Worm (Caenorhabditis elegans) whole organism, young adult: ENCODE data around the gene msi-1.
A peak's percentile ranks its signal among the peaks of the same experiment; 100 is the strongest.

Source experiments
- B0336.3 ChIP-seq: fragments of 200-800 bp; sonication (Bioruptor generic); IDR thresholded peaks from 2 replicates; pipeline ENCODE4 v1.3.6; 2022; ENCODE audit warnings: missing genetic modification characterization, missing compliant biosample characterization
- D2030.7 ChIP-seq: fragments of 200-800 bp; sonication (Bioruptor generic); IDR thresholded peaks from 2 replicates; pipeline ENCODE4 v1.3.6; 2022; ENCODE audit warnings: missing genetic modification reagents, missing genetic modification characterization, missing compliant biosample characterization
- F39B2.1 ChIP-seq: fragments of 200-800 bp; sonication (Bioruptor generic); IDR thresholded peaks from 2 replicates; pipeline ENCODE4 v1.3.6; 2022; ENCODE audit warnings: missing genetic modification reagents, missing genetic modification characterization, missing compliant biosample characterization
- F49E8.2 ChIP-seq: sonication (generic microtip); optimal IDR thresholded peaks from 3 replicates; lab custom pipeline; 2017; ENCODE audit warnings: missing genetic modification characterization, mild to moderate bottlenecking, missing compliant biosample characterization, antibody characterized with exemption, moderate library complexity; ENCODE audit not compliant: insufficient read depth
- Y53F4B.3 ChIP-seq: fragments of 200-800 bp; sonication (Bioruptor generic); IDR thresholded peaks from 2 replicates; pipeline ENCODE4 v1.3.6; 2022; ENCODE audit warnings: missing genetic modification reagents, missing genetic modification characterization, missing compliant biosample characterization
- Y95B8A.8 ChIP-seq: fragments of 200-800 bp; sonication (Bioruptor generic); IDR thresholded peaks from 2 replicates; pipeline ENCODE4 v1.3.6; 2022; ENCODE audit warnings: missing genetic modification reagents, missing genetic modification characterization, missing compliant biosample characterization
- ZK185.1 ChIP-seq: sonication (generic microtip); optimal IDR thresholded peaks from 2 replicates; lab custom pipeline; 2016; ENCODE audit warnings: mild to moderate bottlenecking, missing genetic modification characterization, missing compliant biosample characterization; ENCODE audit not compliant: poor library complexity, severe bottlenecking
- ama-1 ChIP-seq, 3 experiments: fragments of 150-350 bp in 1 of 3; sonication (generic microtip) in 2 of 3; optimal IDR thresholded peaks; 2 replicates each; lab custom pipeline; 2014 to 2018; ENCODE audit warnings: missing biosample characterization in 2 of 3, missing genetic modification characterization in 2 of 3, missing genetic modification reagents in 2 of 3
- atf-7 ChIP-seq: sonication (generic microtip); optimal IDR thresholded peaks from 2 replicates; lab custom pipeline; 2017; ENCODE audit warnings: mild to moderate bottlenecking, missing genetic modification characterization, missing compliant biosample characterization
- attf-3 ChIP-seq: fragments of 200-800 bp; sonication (Bioruptor generic); conservative IDR thresholded peaks from 2 replicates; pipeline ENCODE4 v1.3.6; 2022; ENCODE audit warnings: missing genetic modification reagents, missing genetic modification characterization, missing compliant biosample characterization
- attf-5 ChIP-seq: fragments of 200-800 bp; sonication (Bioruptor generic); optimal IDR thresholded peaks from 2 replicates; lab custom pipeline; 2018; ENCODE audit warnings: mild to moderate bottlenecking, missing genetic modification characterization, missing compliant biosample characterization
- attf-6 ChIP-seq: fragments of 200-800 bp; sonication (Bioruptor generic); IDR thresholded peaks from 2 replicates; pipeline ENCODE4 v1.3.6; 2022; ENCODE audit warnings: missing genetic modification reagents, missing genetic modification characterization, missing compliant biosample characterization
- cebp-1 ChIP-seq, 2 experiments: fragments of 200-800 bp in 1 of 2; sonication (Bioruptor generic) in 1 of 2; sonication (generic microtip) in 1 of 2; IDR thresholded peaks in 1 of 2; optimal IDR thresholded peaks in 1 of 2; 2 replicates each; pipeline versions ENCODE4 v1.3.6 to Lab custom; 2017 to 2022; ENCODE audit warnings: missing compliant biosample characterization in 2 of 2, missing genetic modification characterization in 2 of 2, mild to moderate bottlenecking in 1 of 2, missing genetic modification reagents in 1 of 2, moderate library complexity in 1 of 2
- ceh-100 ChIP-seq: fragments of 200-800 bp; sonication (Bioruptor generic); IDR thresholded peaks from 2 replicates; pipeline ENCODE4 v1.3.6; 2022; ENCODE audit warnings: missing genetic modification reagents, missing genetic modification characterization, missing compliant biosample characterization
- ceh-27 ChIP-seq: fragments of 200-800 bp; sonication (Bioruptor generic); optimal IDR thresholded peaks from 2 replicates; lab custom pipeline; 2018; ENCODE audit warnings: mild to moderate bottlenecking, missing genetic modification characterization, moderate library complexity, missing compliant biosample characterization
- ceh-40 ChIP-seq: fragments of 200-800 bp; sonication (Bioruptor generic); IDR thresholded peaks from 2 replicates; pipeline ENCODE4 v1.3.6; 2022; ENCODE audit warnings: missing genetic modification characterization, missing compliant biosample characterization
- ceh-58 ChIP-seq: fragments of 200-800 bp; sonication (Bioruptor generic); IDR thresholded peaks from 2 replicates; pipeline ENCODE4 v1.3.6; 2022; ENCODE audit warnings: missing genetic modification characterization, missing compliant biosample characterization
- chd-7 ChIP-seq: sonication (generic microtip); optimal IDR thresholded peaks from 2 replicates; lab custom pipeline; 2016; ENCODE audit warnings: mild to moderate bottlenecking, missing genetic modification characterization, moderate library complexity, missing compliant biosample characterization
- egl-18 ChIP-seq: fragments of 200-800 bp; sonication (Bioruptor generic); IDR thresholded peaks from 2 replicates; pipeline ENCODE4 v1.3.6; 2022; ENCODE audit warnings: missing genetic modification reagents, missing genetic modification characterization, missing compliant biosample characterization
- ekl-4 ChIP-seq: fragments of 200-800 bp; sonication (Bioruptor generic); IDR thresholded peaks from 2 replicates; pipeline ENCODE4 v1.3.6; 2022; ENCODE audit warnings: missing genetic modification reagents, missing genetic modification characterization, missing compliant biosample characterization
- fkh-3 ChIP-seq: sonication (generic microtip); optimal IDR thresholded peaks from 2 replicates; lab custom pipeline; 2016; ENCODE audit warnings: mild to moderate bottlenecking, missing genetic modification characterization, missing compliant biosample characterization
- hlh-26 ChIP-seq: fragments of 200-800 bp; sonication (Bioruptor generic); conservative IDR thresholded peaks from 2 replicates; pipeline ENCODE4 v1.3.6; 2022; ENCODE audit warnings: missing genetic modification reagents, missing genetic modification characterization, missing compliant biosample characterization
- hmg-20 ChIP-seq: fragments of 200-800 bp; sonication (Bioruptor generic); IDR thresholded peaks from 2 replicates; pipeline ENCODE4 v1.3.6; 2022; ENCODE audit warnings: missing genetic modification reagents, missing genetic modification characterization, missing compliant biosample characterization
- let-607 ChIP-seq, 2 experiments: fragments of 200-800 bp in 1 of 2; sonication (Bioruptor generic) in 1 of 2; sonication (generic microtip) in 1 of 2; optimal IDR thresholded peaks; 2 replicates each; lab custom pipeline; 2016 to 2018; ENCODE audit warnings: mild to moderate bottlenecking in 2 of 2, missing compliant biosample characterization in 2 of 2, missing genetic modification characterization in 2 of 2, moderate library complexity in 2 of 2, missing genotype in 1 of 2
- lin-40 ChIP-seq: sonication (generic microtip); optimal IDR thresholded peaks from 2 replicates; lab custom pipeline; 2016; ENCODE audit warnings: missing genetic modification characterization, mild to moderate bottlenecking, missing compliant biosample characterization, missing genotype, missing genetic modification reagents
- lin-54 ChIP-seq: fragments of 200-800 bp; sonication (Bioruptor generic); optimal IDR thresholded peaks from 2 replicates; lab custom pipeline; 2018; ENCODE audit warnings: mild to moderate bottlenecking, missing genetic modification characterization, missing compliant biosample characterization
- lir-1 ChIP-seq: fragments of 200-800 bp; sonication (Bioruptor generic); conservative IDR thresholded peaks from 2 replicates; pipeline ENCODE4 v1.3.6; 2022; ENCODE audit warnings: missing genetic modification reagents, missing genetic modification characterization, missing compliant biosample characterization
- lsl-1 ChIP-seq: fragments of 200-800 bp; sonication (Bioruptor generic); optimal IDR thresholded peaks from 2 replicates; lab custom pipeline; 2018; ENCODE audit warnings: mild to moderate bottlenecking, missing genetic modification characterization, moderate library complexity, missing compliant biosample characterization
- lsy-27 ChIP-seq: sonication (generic microtip); optimal IDR thresholded peaks from 2 replicates; lab custom pipeline; 2017; ENCODE audit warnings: missing genetic modification characterization, mild to moderate bottlenecking, missing compliant biosample characterization, antibody characterized with exemption, missing genotype, borderline replicate concordance; ENCODE audit not compliant: insufficient read depth
- madf-3 ChIP-seq: fragments of 200-800 bp; sonication (Bioruptor generic); IDR thresholded peaks from 2 replicates; pipeline ENCODE4 v1.3.6; 2022; ENCODE audit warnings: missing genetic modification reagents, missing genetic modification characterization, missing compliant biosample characterization
- nhr-80 ChIP-seq: sonication (generic microtip); optimal IDR thresholded peaks from 2 replicates; lab custom pipeline; 2016; ENCODE audit warnings: missing genetic modification characterization, missing compliant biosample characterization
- nhr-90 ChIP-seq: sonication (generic microtip); optimal IDR thresholded peaks from 2 replicates; lab custom pipeline; 2016; ENCODE audit warnings: missing genotype, mild to moderate bottlenecking, missing genetic modification characterization, missing compliant biosample characterization
- rcor-1 ChIP-seq: fragments of 200-800 bp; sonication (Bioruptor generic); IDR thresholded peaks from 2 replicates; pipeline ENCODE4 v1.3.6; 2022; ENCODE audit warnings: missing genetic modification reagents, missing genetic modification characterization, missing compliant biosample characterization
- rec-8 ChIP-seq, 2 experiments: sonication (generic microtip); optimal IDR thresholded peaks; 2 replicates each; lab custom pipeline; 2016; ENCODE audit warnings: mild to moderate bottlenecking in 2 of 2, missing genetic modification characterization in 2 of 2, missing genetic modification reagents in 2 of 2, missing genotype in 2 of 2, missing biosample characterization in 1 of 2, missing compliant biosample characterization in 1 of 2, moderate library complexity in 1 of 2
- sea-2 ChIP-seq: fragments of 200-800 bp; sonication (Bioruptor generic); IDR thresholded peaks from 2 replicates; pipeline ENCODE4 v1.3.6; 2022; ENCODE audit warnings: missing genetic modification characterization, missing compliant biosample characterization
- snpc-4 ChIP-seq, 5 experiments: fragments of 150-350 bp in 1 of 5; sonication (generic microtip) in 4 of 5; optimal IDR thresholded peaks; 2 replicates each; lab custom pipeline; 2014 to 2018; ENCODE audit warnings: missing genetic modification characterization in 5 of 5, missing biosample characterization in 3 of 5, antibody characterized with exemption in 2 of 5, mild to moderate bottlenecking in 2 of 5, missing compliant biosample characterization in 2 of 5, missing genotype in 2 of 5, moderate library complexity in 2 of 5, missing genetic modification reagents in 1 of 5
- somi-1 ChIP-seq: fragments of 200-800 bp; sonication (Bioruptor generic); optimal IDR thresholded peaks from 2 replicates; lab custom pipeline; 2018; ENCODE audit warnings: mild to moderate bottlenecking, missing genetic modification characterization, missing compliant biosample characterization
- tbp1 ChIP-seq: fragments of 200-800 bp; sonication (Bioruptor generic); optimal IDR thresholded peaks from 2 replicates; lab custom pipeline; 2018; ENCODE audit warnings: mild to moderate bottlenecking, missing genetic modification characterization, missing compliant biosample characterization
- tbx-9 ChIP-seq: sonication (generic microtip); optimal IDR thresholded peaks from 2 replicates; lab custom pipeline; 2016; ENCODE audit warnings: borderline replicate concordance, missing genetic modification characterization, inconsistent platforms, missing compliant biosample characterization
- unc-62 ChIP-seq: fragments of 150-350 bp; optimal IDR thresholded peaks from 2 replicates; lab custom pipeline; 2014; ENCODE audit warnings: missing biosample characterization, missing genetic modification reagents, missing genetic modification characterization
- ztf-26 ChIP-seq: sonication (generic microtip); optimal IDR thresholded peaks from 2 replicates; lab custom pipeline; 2017; ENCODE audit warnings: missing genetic modification characterization, missing compliant biosample characterization

msi-1 gene

ce11 chrIII:4005446-4006192 is 29.4 kb upstream of the msi-1 start, which contains the start of gene pxd-1:
pxd-1 (plus strand) TSS chrIII:4006142.
- TF ChIP-seq cebp-1 (GFP tag; IDR thresholded peaks at IDR 0.05; lab: Robert Waterston, UW) (no peak), cebp-1 (tag; optimal IDR thresholded peaks at IDR 0.05; lab: Kevin White, UChicago) (peak; percentile 6), attf-5 (GFP tag; lab: Kevin White, UChicago) (peak; percentile 8), somi-1 (GFP tag; lab: Kevin White, UChicago) (peak; percentile 13), ceh-58 (GFP tag; lab: Robert Waterston, UW) (no peak)

DNA sequence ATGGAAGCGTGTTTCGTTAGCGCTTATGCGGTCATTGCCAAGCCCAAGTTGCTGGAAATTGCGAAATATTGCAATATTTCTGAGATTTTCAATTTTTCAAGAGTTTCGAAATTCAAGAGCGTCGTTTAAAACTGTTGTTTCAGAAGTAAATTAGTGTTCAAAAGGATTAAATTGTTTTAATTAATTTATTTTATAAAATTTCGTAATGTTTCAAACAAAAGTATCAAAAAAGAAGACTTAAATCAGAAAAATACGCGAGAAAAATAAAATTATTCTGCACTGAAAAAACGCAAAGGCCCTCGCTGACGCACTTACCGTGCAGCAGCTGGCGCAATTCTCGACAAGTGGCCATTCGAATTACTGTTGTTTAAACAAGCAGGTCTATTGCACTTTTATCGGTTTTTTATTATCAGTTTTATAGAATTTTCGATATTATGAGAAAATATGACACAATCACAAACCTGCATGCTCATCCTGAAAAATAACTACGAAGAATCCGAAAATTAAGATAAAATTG is 27.9 kb upstream of the msi-1 start, which contains the start of gene tif-1A:
tif-1A (minus strand) TSS at position 51 of the 517 bp plus-strand sequence.
- TF ChIP-seq snpc-4 (GFP tag; optimal IDR thresholded peaks at IDR 0.05; lab: Kevin White, UChicago) (peak; percentile 12), snpc-4 (tag; optimal IDR thresholded peaks at IDR 0.05; lab: Kevin White, UChicago) (peak; percentile 58 to 72 (median 64)), lir-1 (GFP tag; lab: Robert Waterston, UW) (peak; percentile 66; the same call in 1 of the 2 replicates), madf-3 (GFP tag; lab: Robert Waterston, UW) (peak; percentile 73; the same call in 1 of the 2 replicates), Y53F4B.3 (no peak), ama-1 (optimal IDR thresholded peaks at IDR 0.05; lab: Kevin White, UChicago) (no peak), ama-1 (GFP tag; optimal IDR thresholded peaks at IDR 0.05; lab: Kevin White, UChicago) (no peak), attf-3 (GFP tag; lab: Robert Waterston, UW) (no peak), D2030.7 (GFP tag; lab: Robert Waterston, UW) (peak; percentile 65), ceh-40 (GFP tag; lab: Robert Waterston, UW) (no peak), ceh-100 (no peak), cebp-1 (GFP tag; IDR thresholded peaks at IDR 0.05; lab: Robert Waterston, UW) (no peak; the same call in 1 of the 2 replicates), cebp-1 (tag; optimal IDR thresholded peaks at IDR 0.05; lab: Kevin White, UChicago) (peak; percentile 92), tbp1 (GFP tag; lab: Kevin White, UChicago) (peak; percentile 62), lin-40 (peak; percentile 78), lsy-27 (tag; lab: Kevin White, UChicago) (no peak), let-607 (tag; optimal IDR thresholded peaks at IDR 0.05; lab: Kevin White, UChicago) (peak in 1 of 2 experiments; percentile 66), nhr-80 (peak; percentile 87), rec-8 (tag; optimal IDR thresholded peaks at IDR 0.05; lab: Kevin White, UChicago) (no peak), ZK185.1 (tag; lab: Kevin White, UChicago) (peak; percentile 66), F49E8.2 (tag; lab: Kevin White, UChicago) (peak; percentile 35), atf-7 (peak; percentile 32), tbx-9 (no peak), ekl-4 (GFP tag; lab: Robert Waterston, UW) (no peak; the same call in 1 of the 2 replicates), hlh-26 (GFP tag; lab: Robert Waterston, UW) (no peak), F39B2.1 (GFP tag; lab: Robert Waterston, UW) (no peak), hmg-20 (GFP tag; lab: Robert Waterston, UW) (peak; percentile 54; the same call in 1 of the 2 replicates), egl-18 (no peak), ceh-27 (GFP tag; lab: Kevin White, UChicago) (peak; percentile 19), Y95B8A.8 (GFP tag; lab: Robert Waterston, UW) (no peak), somi-1 (GFP tag; lab: Kevin White, UChicago) (no peak), lsl-1 (GFP tag; lab: Kevin White, UChicago) (peak; percentile 72), unc-62 (GFP tag; lab: Kevin White, UChicago) (peak; percentile 4), fkh-3 (tag; lab: Kevin White, UChicago) (no peak), B0336.3 (GFP tag; lab: Robert Waterston, UW) (peak; percentile 57; the same call in 1 of the 2 replicates), ztf-26 (tag; lab: Kevin White, UChicago) (peak; percentile 25), nhr-90 (tag; lab: Kevin White, UChicago) (peak; percentile 50), rcor-1 (GFP tag; lab: Robert Waterston, UW) (peak; percentile 52; the same call in 1 of the 2 replicates), lin-54 (GFP tag; lab: Kevin White, UChicago) (peak; percentile 83), chd-7 (peak; percentile 14), sea-2 (GFP tag; lab: Robert Waterston, UW) (no peak), attf-6 (GFP tag; lab: Robert Waterston, UW) (no peak)
